Fruit fly (Drosophila melanogaster) whole organism, prepupa: ENCODE results near the gene Rrp45.

Experiments used
- CG10631 ChIP-seq: fragments of 200-800 bp; sonication (Bioruptor generic); optimal IDR thresholded peaks from 2 replicates; lab custom pipeline; 2016; ENCODE audit warnings: missing biosample characterization, missing genetic modification characterization
- CG11294 ChIP-seq: fragments of 200-800 bp; sonication (Bioruptor generic); IDR thresholded peaks from 2 replicates; pipeline ENCODE4 v1.3.6; 2022; ENCODE audit warnings: missing biosample characterization, missing genetic modification characterization
- CG1621 ChIP-seq: fragments of 200-800 bp; sonication (Bioruptor generic); optimal IDR thresholded peaks from 3 replicates; lab custom pipeline; 2018; ENCODE audit warnings: missing biosample characterization, mild to moderate bottlenecking, missing genetic modification characterization
- CG3919 ChIP-seq: fragments of 200-800 bp; sonication (Bioruptor generic); optimal IDR thresholded peaks from 3 replicates; lab custom pipeline; 2016; ENCODE audit warnings: missing biosample characterization, missing genetic modification characterization
- CG6792 ChIP-seq: fragments of 200-800 bp; sonication (Bioruptor generic); optimal IDR thresholded peaks from 3 replicates; lab custom pipeline; 2016; ENCODE audit warnings: missing biosample characterization, missing genetic modification characterization
- CG6854 ChIP-seq: fragments of 200-800 bp; sonication (Bioruptor generic); optimal IDR thresholded peaks from 2 replicates; lab custom pipeline; 2017; ENCODE audit warnings: missing biosample characterization, mild to moderate bottlenecking, missing genetic modification characterization
- CG8119 ChIP-seq: fragments of 200-800 bp; sonication (Bioruptor generic); IDR thresholded peaks from 3 replicates; pipeline ENCODE4 v1.3.6; 2022; ENCODE audit warnings: missing biosample characterization, missing genetic modification characterization
- Hr38 ChIP-seq: sonication (Bioruptor generic); optimal IDR thresholded peaks from 2 replicates; lab custom pipeline; 2016; ENCODE audit warnings: missing biosample characterization, missing genetic modification characterization
- dac ChIP-seq: fragments of 200-800 bp; sonication (Bioruptor generic); optimal IDR thresholded peaks from 2 replicates; lab custom pipeline; 2017; ENCODE audit warnings: missing biosample characterization, mild to moderate bottlenecking, missing genetic modification characterization
- pdm3 ChIP-seq: fragments of 200-800 bp; sonication (Bioruptor generic); optimal IDR thresholded peaks from 3 replicates; lab custom pipeline; 2016; ENCODE audit warnings: missing biosample characterization, missing genetic modification characterization
- spab ChIP-seq: fragments of 200-800 bp; sonication (Bioruptor generic); optimal IDR thresholded peaks from 2 replicates; lab custom pipeline; 2017; ENCODE audit warnings: missing biosample characterization, mild to moderate bottlenecking, missing genetic modification characterization, missing genetic modification reagents

DNA sequence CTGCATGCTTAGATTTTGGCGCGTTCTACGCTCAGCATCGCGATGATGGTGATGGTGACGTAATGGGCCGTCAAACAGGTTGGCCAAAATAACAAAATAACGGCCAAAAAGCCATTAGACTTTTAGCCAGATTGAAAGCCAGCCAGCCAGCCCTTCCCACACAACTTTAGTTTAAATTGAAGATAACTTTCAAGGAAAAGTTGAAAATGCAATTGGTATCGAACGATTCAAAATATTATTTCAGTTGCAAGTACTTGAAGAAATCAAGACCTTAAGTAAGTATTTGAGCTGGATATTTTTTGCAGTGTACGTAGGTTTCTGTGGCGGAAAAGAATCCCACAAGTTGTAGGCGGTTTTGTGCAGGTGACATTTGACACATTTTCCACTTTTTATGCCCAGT is 10.0 kb downstream of the Rrp45 start:
- TF ChIP-seq pdm3 (no peak), CG3919 (GFP tag; lab: Kevin White, UChicago) (no peak), Hr38 (GFP tag; lab: Kevin White, UChicago) (no peak), spab (GFP tag; lab: Kevin White, UChicago) (no peak), CG1621 (tag; lab: Kevin White, UChicago) (no peak), CG11294 (GFP tag; lab: Robert Waterston, UW) (no peak), CG10631 (GFP tag; lab: Kevin White, UChicago) (no peak), CG6854 (GFP tag; lab: Kevin White, UChicago) (no peak), CG6792 (GFP tag; lab: Kevin White, UChicago) (no peak), dac (GFP tag; lab: Kevin White, UChicago) (no peak), CG8119 (GFP tag; lab: Robert Waterston, UW) (no peak)
